Worm (Caenorhabditis elegans) whole organism, late embryonic: ENCODE measurements around the gene Y51B9A.6.

Source experiments
- C08G9.2 ChIP-seq: sonication (generic microtip); optimal IDR thresholded peaks from 2 replicates; lab custom pipeline; 2016; ENCODE audit warnings: mild to moderate bottlenecking, missing genetic modification characterization, moderate library complexity, missing compliant biosample characterization
- F13H6.1 ChIP-seq: sonication (generic microtip); optimal IDR thresholded peaks from 2 replicates; lab custom pipeline; 2016; ENCODE audit warnings: missing genetic modification characterization, missing compliant biosample characterization
- K09A11.1 ChIP-seq: sonication (generic microtip); optimal IDR thresholded peaks from 2 replicates; lab custom pipeline; 2017; ENCODE audit warnings: antibody characterized with exemption, mild to moderate bottlenecking, missing genetic modification characterization, missing compliant biosample characterization; ENCODE audit not compliant: insufficient read depth
- ahr-1 ChIP-seq: sonication (generic microtip); optimal IDR thresholded peaks from 2 replicates; lab custom pipeline; 2016; ENCODE audit warnings: missing genetic modification characterization, missing compliant biosample characterization
- ceh-19 ChIP-seq: fragments of 200-800 bp; sonication (Bioruptor generic); optimal IDR thresholded peaks from 2 replicates; lab custom pipeline; 2018; ENCODE audit warnings: mild to moderate bottlenecking, missing genetic modification characterization, missing compliant biosample characterization
- ceh-2 ChIP-seq: sonication (generic microtip); optimal IDR thresholded peaks from 2 replicates; lab custom pipeline; 2016; ENCODE audit warnings: missing genotype, missing genetic modification characterization, missing compliant biosample characterization
- ceh-22 ChIP-seq: sonication (generic microtip); optimal IDR thresholded peaks from 2 replicates; lab custom pipeline; 2017; ENCODE audit warnings: missing biosample characterization, missing genetic modification characterization
- ceh-24 ChIP-seq: sonication (generic microtip); optimal IDR thresholded peaks from 2 replicates; lab custom pipeline; 2016; ENCODE audit warnings: mild to moderate bottlenecking, missing genetic modification characterization, missing compliant biosample characterization
- ceh-31 ChIP-seq: sonication (generic microtip); optimal IDR thresholded peaks from 2 replicates; lab custom pipeline; 2016; ENCODE audit warnings: missing genetic modification characterization, missing compliant biosample characterization
- ceh-34 ChIP-seq: sonication (generic microtip); optimal IDR thresholded peaks from 2 replicates; lab custom pipeline; 2016; ENCODE audit warnings: mild to moderate bottlenecking, missing genetic modification characterization, missing compliant biosample characterization
- ceh-48 ChIP-seq: sonication (generic microtip); optimal IDR thresholded peaks from 2 replicates; lab custom pipeline; 2016; ENCODE audit warnings: missing genetic modification characterization, inconsistent platforms, missing compliant biosample characterization
- ceh-9 ChIP-seq: sonication (generic microtip); optimal IDR thresholded peaks from 2 replicates; lab custom pipeline; 2016; ENCODE audit warnings: mild to moderate bottlenecking, missing genetic modification characterization, inconsistent platforms, missing compliant biosample characterization
- dmd-4 ChIP-seq: sonication (generic microtip); optimal IDR thresholded peaks from 2 replicates; lab custom pipeline; 2016; ENCODE audit warnings: borderline replicate concordance, missing genetic modification characterization, missing compliant biosample characterization
- elt-2 ChIP-seq: sonication (generic microtip); optimal IDR thresholded peaks from 2 replicates; lab custom pipeline; 2016; ENCODE audit warnings: missing genetic modification reagents, missing genetic modification characterization, missing compliant biosample characterization
- elt-4 ChIP-seq: sonication (generic microtip); optimal IDR thresholded peaks from 2 replicates; lab custom pipeline; 2016; ENCODE audit warnings: missing genetic modification characterization, missing compliant biosample characterization
- fkh-6 ChIP-seq: sonication (generic microtip); optimal IDR thresholded peaks from 2 replicates; lab custom pipeline; 2016; ENCODE audit warnings: missing genetic modification characterization, missing compliant biosample characterization
- hlh-30 ChIP-seq: sonication (generic microtip); optimal IDR thresholded peaks from 2 replicates; lab custom pipeline; 2017; ENCODE audit warnings: antibody characterized with exemption, missing genetic modification characterization, missing compliant biosample characterization; ENCODE audit not compliant: insufficient read depth
- hlh-8 ChIP-seq: sonication (generic microtip); optimal IDR thresholded peaks from 2 replicates; lab custom pipeline; 2016; ENCODE audit warnings: missing genotype, missing genetic modification characterization, missing compliant biosample characterization
- nfya-1 ChIP-seq: sonication (generic microtip); optimal IDR thresholded peaks from 2 replicates; lab custom pipeline; 2017; ENCODE audit warnings: missing genetic modification characterization, mild to moderate bottlenecking, missing compliant biosample characterization, antibody characterized with exemption, moderate library complexity
- npax-4 ChIP-seq: sonication (generic microtip); optimal IDR thresholded peaks from 2 replicates; lab custom pipeline; 2016; ENCODE audit warnings: missing genetic modification characterization, missing compliant biosample characterization
- odd-2 ChIP-seq: sonication (generic microtip); optimal IDR thresholded peaks from 2 replicates; lab custom pipeline; 2017; ENCODE audit warnings: antibody characterized with exemption, mild to moderate bottlenecking, missing genetic modification characterization, missing compliant biosample characterization
- pag-3 ChIP-seq: sonication (generic microtip); optimal IDR thresholded peaks from 2 replicates; lab custom pipeline; 2016; ENCODE audit warnings: missing compliant biosample characterization, missing genetic modification characterization, borderline replicate concordance
- pax-1 ChIP-seq: fragments of 150-350 bp; optimal IDR thresholded peaks from 2 replicates; lab custom pipeline; 2014; ENCODE audit warnings: missing biosample characterization, missing genetic modification characterization
- pha-4 ChIP-seq: fragments of 150-350 bp; optimal IDR thresholded peaks from 2 replicates; lab custom pipeline; 2018; ENCODE audit warnings: missing biosample characterization, missing genetic modification reagents, missing genetic modification characterization
- ref-2 ChIP-seq: sonication (generic microtip); optimal IDR thresholded peaks from 2 replicates; lab custom pipeline; 2016; ENCODE audit warnings: missing genetic modification characterization, missing compliant biosample characterization
- rnt-1 ChIP-seq: sonication (generic microtip); optimal IDR thresholded peaks from 2 replicates; lab custom pipeline; 2016; ENCODE audit warnings: missing genetic modification characterization, missing compliant biosample characterization
- sdc-2 ChIP-seq: sonication (generic microtip); optimal IDR thresholded peaks from 2 replicates; lab custom pipeline; 2016; ENCODE audit warnings: missing genotype, missing genetic modification characterization, missing compliant biosample characterization
- sox-2 ChIP-seq: fragments of 200-800 bp; sonication (Bioruptor generic); IDR thresholded peaks from 2 replicates; pipeline ENCODE4 v1.3.6; 2022; ENCODE audit warnings: missing genetic modification reagents, missing genetic modification characterization, missing compliant biosample characterization
- sox-4 ChIP-seq: sonication (generic microtip); optimal IDR thresholded peaks from 2 replicates; lab custom pipeline; 2017; ENCODE audit warnings: mild to moderate bottlenecking, missing genetic modification characterization, inconsistent platforms, missing compliant biosample characterization
- syd-9 ChIP-seq: sonication (generic microtip); optimal IDR thresholded peaks from 2 replicates; lab custom pipeline; 2016; ENCODE audit warnings: mild to moderate bottlenecking, missing genetic modification characterization, moderate library complexity, missing compliant biosample characterization
- tbx-2 ChIP-seq: sonication (generic microtip); optimal IDR thresholded peaks from 2 replicates; lab custom pipeline; 2016; ENCODE audit warnings: missing genetic modification characterization, missing compliant biosample characterization
- tbx-7 ChIP-seq: sonication (generic microtip); optimal IDR thresholded peaks from 2 replicates; lab custom pipeline; 2016; ENCODE audit warnings: missing genotype, missing genetic modification characterization, missing compliant biosample characterization
- ttx-3 ChIP-seq: sonication (generic microtip); optimal IDR thresholded peaks from 2 replicates; lab custom pipeline; 2016; ENCODE audit warnings: missing genetic modification reagents, missing genetic modification characterization, missing compliant biosample characterization
- unc-42 ChIP-seq: sonication (generic microtip); optimal IDR thresholded peaks from 2 replicates; lab custom pipeline; 2016; ENCODE audit warnings: missing genotype, missing genetic modification characterization, missing compliant biosample characterization
- unc-86 ChIP-seq: sonication (generic microtip); optimal IDR thresholded peaks from 2 replicates; lab custom pipeline; 2016; ENCODE audit warnings: missing genetic modification characterization, missing compliant biosample characterization
- ztf-16 ChIP-seq: sonication (generic microtip); optimal IDR thresholded peaks from 2 replicates; lab custom pipeline; 2017; ENCODE audit warnings: missing genetic modification characterization, missing compliant biosample characterization

Y51B9A.6 gene

ce11 chrII:9416381-9417276, 13.6 kb upstream of the Y51B9A.6 start, which contains the start of the genes gss-1 and chch-3 (continued):
- TF ChIP-seq ceh-34 (tag; lab: Kevin White, UChicago) (no peak), fkh-6 (tag; lab: Kevin White, UChicago) (no peak), nfya-1 (tag; lab: Kevin White, UChicago) (peak; percentile 45), unc-86 (tag; lab: Kevin White, UChicago) (no peak), F13H6.1 (tag; lab: Kevin White, UChicago) (no peak), ceh-31 (peak; percentile 12), dmd-4 (no peak), ceh-2 (tag; lab: Kevin White, UChicago) (peak; percentile 16), ztf-16 (no peak), sdc-2 (tag; lab: Kevin White, UChicago) (no peak)

ce11 chrII:9412086-9412608, 9.2 kb upstream of the Y51B9A.6 start, which contains the start of gene arrd-3:
arrd-3 (plus strand) TSS chrII:9412558.
- TF ChIP-seq ceh-31, result no peak
- TF ChIP-seq ceh-19 (GFP tag; lab: Kevin White, UChicago), result no peak
- no peak for TF ChIP-seq ceh-22
- TF ChIP-seq elt-2 (tag; lab: Kevin White, UChicago), result no peak
- no peak for TF ChIP-seq syd-9 (tag; lab: Kevin White, UChicago)
- no peak for TF ChIP-seq rnt-1 (tag; lab: Kevin White, UChicago)
- TF ChIP-seq F13H6.1 (tag; lab: Kevin White, UChicago), result no peak
- no peak for TF ChIP-seq odd-2
- no peak for TF ChIP-seq elt-4 (tag; lab: Kevin White, UChicago)
- TF ChIP-seq ahr-1 (tag; lab: Kevin White, UChicago), result no peak
- TF ChIP-seq sox-4, result no peak
- TF ChIP-seq ceh-9, result no peak
- TF ChIP-seq ttx-3 (tag; lab: Kevin White, UChicago), result no peak
- TF ChIP-seq fkh-6 (tag; lab: Kevin White, UChicago), result no peak
- TF ChIP-seq pax-1 (tag; lab: Kevin White, UChicago), result no peak
- no peak for TF ChIP-seq tbx-2 (tag; lab: Kevin White, UChicago)
- TF ChIP-seq hlh-30 (tag; lab: Kevin White, UChicago), result no peak
- TF ChIP-seq K09A11.1 (tag; lab: Kevin White, UChicago), result no peak
- TF ChIP-seq hlh-8 (tag; lab: Kevin White, UChicago), result no peak

- TF ChIP-seq rnt-1 (tag; lab: Kevin White, UChicago) (no peak), ref-2 (no peak), pha-4 (no peak), ceh-22 (no peak), nfya-1 (tag; lab: Kevin White, UChicago) (no peak), hlh-30 (tag; lab: Kevin White, UChicago) (no peak), npax-4 (tag; lab: Kevin White, UChicago) (no peak), tbx-7 (tag; lab: Kevin White, UChicago) (no peak), ceh-48 (no peak), sox-2 (GFP tag; lab: Robert Waterston, UW) (no peak), pag-3 (tag; lab: Kevin White, UChicago) (no peak), sdc-2 (tag; lab: Kevin White, UChicago) (no peak), unc-86 (tag; lab: Kevin White, UChicago) (no peak), ztf-16 (no peak), C08G9.2 (tag; lab: Kevin White, UChicago) (no peak), unc-42 (tag; lab: Kevin White, UChicago) (no peak), elt-4 (tag; lab: Kevin White, UChicago) (no peak), K09A11.1 (tag; lab: Kevin White, UChicago) (no peak), ceh-24 (tag; lab: Kevin White, UChicago) (no peak)
- TF ChIP-seq, all 69 proteins: peak for 0
Observed at ce11 chrII:9411497-9411896, 8.5 kb upstream of the Y51B9A.6 start, which contains the start of gene M176.9. M176.9 (minus strand) TSS chrII:9411597.
